Fruit fly (Drosophila melanogaster) whole organism, prepupa: ENCODE measurements around the gene CCKLR-17D3.

Source experiments
- Blimp-1 ChIP-seq: fragments of 200-800 bp; sonication (Bioruptor generic); optimal IDR thresholded peaks from 3 replicates; lab custom pipeline; 2017; ENCODE audit warnings: missing biosample characterization, missing genetic modification characterization, mild to moderate bottlenecking, moderate library complexity, missing genetic modification reagents
- CG11762 ChIP-seq: fragments of 200-800 bp; sonication (Bioruptor generic); optimal IDR thresholded peaks from 3 replicates; lab custom pipeline; 2016; ENCODE audit warnings: missing biosample characterization, missing genetic modification characterization; ENCODE audit not compliant: insufficient read depth
- CG15336 ChIP-seq: fragments of 200-800 bp; sonication (Bioruptor generic); IDR thresholded peaks from 2 replicates; pipeline ENCODE4 v1.3.6; 2022; ENCODE audit warnings: missing biosample characterization, missing genetic modification characterization
- CG32006 ChIP-seq: fragments of 200-800 bp; sonication (Bioruptor generic); optimal IDR thresholded peaks from 3 replicates; lab custom pipeline; 2017; ENCODE audit warnings: missing biosample characterization, mild to moderate bottlenecking, missing genetic modification characterization
- CG6808 ChIP-seq: fragments of 200-800 bp; sonication (Bioruptor generic); optimal IDR thresholded peaks from 3 replicates; lab custom pipeline; 2017; ENCODE audit warnings: missing biosample characterization, missing genetic modification characterization, mild to moderate bottlenecking, moderate library complexity, missing genetic modification reagents
- CG8119 ChIP-seq: fragments of 200-800 bp; sonication (Bioruptor generic); IDR thresholded peaks from 3 replicates; pipeline ENCODE4 v1.3.6; 2022; ENCODE audit warnings: missing biosample characterization, missing genetic modification characterization
- Ets21C ChIP-seq: fragments of 200-800 bp; sonication (Bioruptor generic); optimal IDR thresholded peaks from 3 replicates; lab custom pipeline; 2016; ENCODE audit warnings: missing biosample characterization, missing genetic modification characterization
- acj6 ChIP-seq: fragments of 200-800 bp; sonication (Bioruptor generic); optimal IDR thresholded peaks from 3 replicates; lab custom pipeline; 2016; ENCODE audit warnings: missing biosample characterization, missing genetic modification characterization
- fd85E ChIP-seq: fragments of 200-800 bp; sonication (Bioruptor generic); optimal IDR thresholded peaks from 3 replicates; lab custom pipeline; 2016; ENCODE audit warnings: missing biosample characterization, missing genetic modification characterization
- fkh ChIP-seq: fragments of 200-800 bp; sonication (Bioruptor generic); optimal IDR thresholded peaks from 3 replicates; lab custom pipeline; 2017; ENCODE audit warnings: missing biosample characterization, mild to moderate bottlenecking, missing genetic modification characterization, moderate library complexity

DNA sequence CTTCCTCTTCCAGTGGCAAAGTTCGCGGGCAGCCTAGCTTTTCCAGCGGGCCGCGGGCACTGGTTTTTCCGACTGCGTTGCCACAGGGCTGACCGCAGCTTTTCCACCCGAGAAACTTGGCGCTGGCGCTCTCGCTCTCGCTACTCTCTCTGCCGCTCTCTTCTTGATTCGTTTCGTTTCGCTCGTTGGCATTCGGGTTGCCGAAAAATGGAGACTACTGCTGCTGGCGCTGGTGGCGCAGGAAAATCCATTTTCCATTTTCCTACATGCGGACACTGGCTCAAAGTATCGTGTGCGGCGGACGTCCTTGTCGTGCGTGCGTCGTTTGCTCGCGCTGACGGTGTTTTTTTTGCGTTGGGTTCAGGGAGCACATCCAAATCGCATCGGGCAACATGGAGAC, 39.2 kb upstream of the CCKLR-17D3 start, which contains the start of gene CG42450:
- TF ChIP-seq CG32006, result no peak
- TF ChIP-seq Blimp-1 (GFP tag; lab: Kevin White, UChicago), result no peak
- TF ChIP-seq CG6808 (GFP tag; lab: Kevin White, UChicago), result no peak
- no peak for TF ChIP-seq CG15336
- no peak for TF ChIP-seq Ets21C (GFP tag; lab: Kevin White, UChicago)
- TF ChIP-seq fd85E (GFP tag; lab: Kevin White, UChicago), result no peak
- no peak for TF ChIP-seq fkh
- no peak for TF ChIP-seq acj6 (GFP tag; lab: Kevin White, UChicago)
- TF ChIP-seq CG11762, result no peak
- TF ChIP-seq CG8119 (GFP tag; lab: Robert Waterston, UW), result no peak
